Worm (Caenorhabditis elegans) whole organism, late embryonic: ENCODE data around the gene F49C5.9.

Experiments
- ceh-24 ChIP-seq: sonication (generic microtip); optimal IDR thresholded peaks from 2 replicates; lab custom pipeline; 2016; ENCODE audit warnings: mild to moderate bottlenecking, missing genetic modification characterization, missing compliant biosample characterization
- ceh-34 ChIP-seq: sonication (generic microtip); optimal IDR thresholded peaks from 2 replicates; lab custom pipeline; 2016; ENCODE audit warnings: mild to moderate bottlenecking, missing genetic modification characterization, missing compliant biosample characterization
- hlh-13 ChIP-seq: fragments of 200-800 bp; sonication (Bioruptor generic); optimal IDR thresholded peaks from 2 replicates; lab custom pipeline; 2018; ENCODE audit warnings: mild to moderate bottlenecking, missing genetic modification characterization, missing compliant biosample characterization
- pax-1 ChIP-seq: fragments of 150-350 bp; optimal IDR thresholded peaks from 2 replicates; lab custom pipeline; 2014; ENCODE audit warnings: missing biosample characterization, missing genetic modification characterization
- pha-4 ChIP-seq: fragments of 150-350 bp; optimal IDR thresholded peaks from 2 replicates; lab custom pipeline; 2018; ENCODE audit warnings: missing biosample characterization, missing genetic modification reagents, missing genetic modification characterization
- sox-4 ChIP-seq: sonication (generic microtip); optimal IDR thresholded peaks from 2 replicates; lab custom pipeline; 2017; ENCODE audit warnings: mild to moderate bottlenecking, missing genetic modification characterization, inconsistent platforms, missing compliant biosample characterization
- tbx-7 ChIP-seq: sonication (generic microtip); optimal IDR thresholded peaks from 2 replicates; lab custom pipeline; 2016; ENCODE audit warnings: missing genotype, missing genetic modification characterization, missing compliant biosample characterization
- unc-55 ChIP-seq: sonication (generic microtip); optimal IDR thresholded peaks from 2 replicates; lab custom pipeline; 2017; ENCODE audit warnings: missing biosample characterization, missing genetic modification reagents, missing genetic modification characterization
- unc-86 ChIP-seq: sonication (generic microtip); optimal IDR thresholded peaks from 2 replicates; lab custom pipeline; 2016; ENCODE audit warnings: missing genetic modification characterization, missing compliant biosample characterization

DNA sequence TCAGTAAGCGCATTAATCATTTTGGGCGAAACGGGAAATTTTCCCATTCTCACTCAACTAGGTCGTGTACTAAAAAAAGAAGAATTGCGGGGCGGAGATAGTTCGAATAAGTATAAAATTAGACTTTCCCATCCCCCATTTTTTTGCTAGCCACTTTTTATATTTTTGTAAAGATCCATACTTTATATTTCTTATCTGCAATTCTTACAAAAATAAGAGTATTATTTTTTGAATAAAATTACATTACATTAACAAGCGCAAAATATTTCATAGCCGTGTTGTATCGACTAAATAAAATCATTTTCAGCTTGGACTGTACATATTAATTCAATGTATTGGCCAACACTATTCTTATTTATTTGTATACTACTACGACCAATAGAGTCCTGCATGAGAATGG, 11.1 kb upstream of the F49C5.9 start, which contains the start of gene F49C5.11:
- TF ChIP-seq ceh-24 (tag; lab: Kevin White, UChicago) (no peak), sox-4 (tag; lab: Kevin White, UChicago) (no peak), unc-55 (GFP tag; lab: Kevin White, UChicago) (no peak), tbx-7 (tag; lab: Kevin White, UChicago) (no peak), unc-86 (tag; lab: Kevin White, UChicago) (no peak), ceh-34 (tag; lab: Kevin White, UChicago) (no peak), pax-1 (tag; lab: Kevin White, UChicago) (no peak), hlh-13 (no peak), pha-4 (no peak)
